Fruit fly (Drosophila melanogaster): ENCODE data around the gene Spindly.

Spindly gene

DNA sequence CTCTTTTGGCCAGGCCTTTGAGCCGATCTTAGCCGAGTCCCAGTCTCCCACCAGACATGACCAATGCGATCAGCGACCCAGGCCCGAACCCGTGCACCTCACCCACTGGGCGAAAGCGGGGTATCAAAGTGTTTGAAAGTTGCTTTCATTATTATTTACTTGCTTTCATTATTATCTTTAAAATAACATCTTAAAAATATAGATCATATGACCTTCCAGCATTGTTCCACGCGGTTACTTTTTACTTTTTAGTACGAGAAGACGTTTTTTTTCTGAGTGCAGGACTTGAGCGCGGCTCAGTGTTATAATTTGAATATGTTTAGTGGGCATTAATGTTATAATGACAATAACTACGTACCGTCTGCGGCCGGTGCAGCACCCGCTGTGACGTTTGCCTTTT, 12.9 kb upstream of the Spindly start (continued):
- peak; percentile 8 for TF ChIP-seq CG12391 (tag; optimal IDR thresholded peaks at IDR 0.05)
- TF ChIP-seq CG14965 (GFP tag; optimal IDR thresholded peaks at IDR 0.05; ENCODE audit: borderline replicate concordance), result no peak
- no peak for TF ChIP-seq CG30403 (GFP tag; optimal IDR thresholded peaks at IDR 0.05)
- peak; percentile 41 for TF ChIP-seq CG10979 (tag; optimal IDR thresholded peaks at IDR 0.05)
- no peak for TF ChIP-seq Spps (tag; optimal IDR thresholded peaks at IDR 0.05)
- TF ChIP-seq kah (GFP tag; optimal IDR thresholded peaks at IDR 0.05), result no peak
- TF ChIP-seq CG14710 (tag; optimal IDR thresholded peaks at IDR 0.05), result peak; percentile 16
- no peak for TF ChIP-seq fd3F (GFP tag; optimal IDR thresholded peaks at IDR 0.05)
- TF ChIP-seq dimm (GFP tag; IDR thresholded peaks at IDR 0.05), result no peak
- 0 out of 2 replicates have a peak, but pooled peaks have one; percentile 43 for TF ChIP-seq vvl (GFP tag; IDR thresholded peaks at IDR 0.05)
- TF ChIP-seq Ets65A (GFP tag), result no peak
- TF ChIP-seq CG7786 (GFP tag; optimal IDR thresholded peaks at IDR 0.05), result no peak
- peak; percentile 45 for TF ChIP-seq dmrt11E (tag; optimal IDR thresholded peaks at IDR 0.05)
- 0 out of 2 replicates have a peak, but pooled peaks have one; percentile 6 for TF ChIP-seq CG17328 (GFP tag; IDR thresholded peaks at IDR 0.05)
- no peak for TF ChIP-seq CG7928 (GFP tag; optimal IDR thresholded peaks at IDR 0.05)
- no peak for TF ChIP-seq peb (GFP tag; IDR thresholded peaks at IDR 0.05)
- TF ChIP-seq CG9215 (GFP tag; IDR thresholded peaks at IDR 0.05), result no peak
- TF ChIP-seq CG15696 (tag; optimal IDR thresholded peaks at IDR 0.05), result no peak
- no peak for TF ChIP-seq dm (GFP tag; optimal IDR thresholded peaks at IDR 0.05)
- no peak for TF ChIP-seq CG4707 (GFP tag; optimal IDR thresholded peaks at IDR 0.05)
- TF ChIP-seq CG12299 (tag; optimal IDR thresholded peaks at IDR 0.05), result no peak
- TF ChIP-seq phol (tag; optimal IDR thresholded peaks at IDR 0.05), result peak; percentile 24
- no peak for TF ChIP-seq CHES-1-like (GFP tag; optimal IDR thresholded peaks at IDR 0.05)
- peak; percentile 4 for TF ChIP-seq CG8388 (GFP tag; optimal IDR thresholded peaks at IDR 0.05)
- TF ChIP-seq CG8924 (tag; optimal IDR thresholded peaks at IDR 0.05), result no peak

DNA sequence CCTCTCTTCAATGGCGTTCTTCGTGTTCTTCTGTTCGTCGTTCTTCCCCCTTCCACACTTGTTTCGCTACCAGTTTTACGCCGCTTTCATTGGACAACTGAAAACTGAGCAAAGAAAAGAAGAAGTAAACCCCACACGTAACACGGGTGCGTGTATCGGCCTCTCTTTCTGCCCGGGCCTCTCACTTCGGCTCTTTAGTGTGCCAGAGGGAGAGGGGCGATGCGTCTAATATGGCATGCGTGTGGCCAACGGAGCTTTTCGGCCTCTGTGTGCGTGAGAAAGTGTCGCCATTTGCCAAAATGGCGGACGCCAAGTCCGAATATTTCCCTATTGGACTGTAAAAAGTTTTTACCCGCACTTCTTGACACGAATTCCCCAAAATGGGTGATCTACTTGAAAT, 9.9 kb upstream of the Spindly start:
- TF ChIP-seq Mes4 (GFP tag; optimal IDR thresholded peaks at IDR 0.05), result no peak
- no peak for TF ChIP-seq crp (GFP tag; optimal IDR thresholded peaks at IDR 0.05)
- no peak for TF ChIP-seq vnd (GFP tag; IDR thresholded peaks at IDR 0.05; ENCODE audit: partially characterized antibody)
- TF ChIP-seq Ada2b (GFP tag; IDR thresholded peaks at IDR 0.05), result no peak
- TF ChIP-seq CG10321 (GFP tag; IDR thresholded peaks at IDR 0.05), result peak; percentile 96
- TF ChIP-seq fd3F (GFP tag; optimal IDR thresholded peaks at IDR 0.05), result no peak
- no peak for TF ChIP-seq fu2 (GFP tag; optimal IDR thresholded peaks at IDR 0.05)
- no peak for TF ChIP-seq Eip74EF (GFP tag; optimal IDR thresholded peaks at IDR 0.05)
- TF ChIP-seq YL-1 (GFP tag; optimal IDR thresholded peaks at IDR 0.05), result no peak
- TF ChIP-seq Antp (GFP tag; optimal IDR thresholded peaks at IDR 0.05), result no peak
- no peak for TF ChIP-seq pan (optimal IDR thresholded peaks at IDR 0.05)
- no peak for TF ChIP-seq pan (GFP tag; optimal IDR thresholded peaks at IDR 0.05 in 1 of 2, IDR thresholded peaks at IDR 0.05 in 1 of 2)
- no peak for TF ChIP-seq CG2712 (tag; optimal IDR thresholded peaks at IDR 0.05)
- no peak for TF ChIP-seq ftz-f1 (GFP tag; optimal IDR thresholded peaks at IDR 0.05)
- peak; percentile 82 for TF ChIP-seq sob (GFP tag; IDR thresholded peaks at IDR 0.05)
- peak; percentile 23; the same call in 1 of the 2 replicates for TF ChIP-seq bbx (GFP tag; IDR thresholded peaks at IDR 0.05; ENCODE audit: partially characterized antibody)
- TF ChIP-seq CG17829 (tag; optimal IDR thresholded peaks at IDR 0.05), result no peak
- TF ChIP-seq lov (optimal IDR thresholded peaks at IDR 0.05), result peak; percentile 4
- TF ChIP-seq lov (GFP tag; IDR thresholded peaks at IDR 0.05), result no peak
- TF ChIP-seq sd (tag; optimal IDR thresholded peaks at IDR 0.05), result no peak
- TF ChIP-seq her (GFP tag; optimal IDR thresholded peaks at IDR 0.05), result no peak
- TF ChIP-seq HLH54F (GFP tag; optimal IDR thresholded peaks at IDR 0.05), result no peak
- no peak for TF ChIP-seq CG10543 (GFP tag; optimal IDR thresholded peaks at IDR 0.05)
- peak; percentile 17; the same call in 1 of the 2 replicates for TF ChIP-seq CG32532 (GFP tag; IDR thresholded peaks at IDR 0.05)
- peak; percentile 62; the same call in 1 of the 2 replicates for TF ChIP-seq bowl (GFP tag; IDR thresholded peaks at IDR 0.05)
- TF ChIP-seq phol (tag; optimal IDR thresholded peaks at IDR 0.05), result peak; percentile 81
- TF ChIP-seq Bdp1 (GFP tag; optimal IDR thresholded peaks at IDR 0.05), result no peak
- no peak for TF ChIP-seq CG4854 (GFP tag; optimal IDR thresholded peaks at IDR 0.05)
- no peak for TF ChIP-seq CG7963 (GFP tag; IDR thresholded peaks at IDR 0.05; ENCODE audit: partially characterized antibody)

Measured in whole organism, embryonic.